Fruit fly (Drosophila melanogaster) whole organism, embryonic: Measurements from ENCODE around the gene CG5966.

Experiments
- BEAF-32 ChIP-seq: fragments of 200-800 bp; sonication (Bioruptor generic); optimal IDR thresholded peaks from 3 replicates; lab custom pipeline; 2017; ENCODE audit warnings: missing biosample characterization, missing genetic modification characterization, mild to moderate bottlenecking, moderate library complexity, missing genetic modification reagents
- CG10543 ChIP-seq: fragments of 200-800 bp; sonication (Bioruptor generic); optimal IDR thresholded peaks from 3 replicates; lab custom pipeline; 2017; ENCODE audit warnings: missing biosample characterization, mild to moderate bottlenecking, missing genetic modification characterization, moderate library complexity
- CG11085 ChIP-seq: fragments of 200-800 bp; sonication (Bioruptor generic); IDR thresholded peaks from 2 replicates; pipeline ENCODE4 v1.3.6; 2022; ENCODE audit warnings: missing biosample characterization, missing genetic modification characterization
- CG12769 ChIP-seq: fragments of 200-800 bp; sonication (Bioruptor generic); optimal IDR thresholded peaks from 2 replicates; lab custom pipeline; 2019; ENCODE audit warnings: missing biosample characterization, mild to moderate bottlenecking, missing genetic modification characterization, moderate library complexity
- CG15073 ChIP-seq: fragments of 200-800 bp; sonication (Bioruptor generic); optimal IDR thresholded peaks from 2 replicates; lab custom pipeline; 2016; ENCODE audit warnings: missing biosample characterization, missing genetic modification characterization
- CG15479 ChIP-seq: fragments of 200-800 bp; sonication (Bioruptor generic); optimal IDR thresholded peaks from 3 replicates; lab custom pipeline; 2019; ENCODE audit warnings: missing biosample characterization, mild to moderate bottlenecking, missing genetic modification characterization, moderate library complexity
- CG17361 ChIP-seq: fragments of 200-800 bp; sonication (Bioruptor generic); IDR thresholded peaks from 3 replicates; pipeline ENCODE4 v1.3.6; 2022; ENCODE audit warnings: missing biosample characterization, missing genetic modification characterization
- CG3163 ChIP-seq: fragments of 200-800 bp; sonication (Bioruptor generic); optimal IDR thresholded peaks from 3 replicates; lab custom pipeline; 2016; ENCODE audit warnings: missing biosample characterization, missing genetic modification characterization
- CG33213 ChIP-seq: fragments of 200-800 bp; sonication (Bioruptor generic); optimal IDR thresholded peaks from 3 replicates; lab custom pipeline; 2016; ENCODE audit warnings: missing biosample characterization, missing genetic modification characterization
- CG3726 ChIP-seq: fragments of 200-800 bp; sonication (Bioruptor generic); IDR thresholded peaks from 3 replicates; pipeline ENCODE4, ENCODE4 v1.3.6; 2022; ENCODE audit warnings: missing biosample characterization, missing genetic modification characterization
- CG4854 ChIP-seq: fragments of 200-800 bp; sonication (Bioruptor generic); optimal IDR thresholded peaks from 2 replicates; lab custom pipeline; 2016; ENCODE audit warnings: missing biosample characterization, missing genetic modification characterization, inconsistent platforms
- CG8388 ChIP-seq: fragments of 200-800 bp; sonication (Bioruptor generic); optimal IDR thresholded peaks from 2 replicates; lab custom pipeline; 2019; ENCODE audit warnings: missing biosample characterization, mild to moderate bottlenecking, missing genetic modification characterization, moderate library complexity
- CG8924 ChIP-seq: fragments of 200-800 bp; optimal IDR thresholded peaks from 3 replicates; lab custom pipeline; 2019; ENCODE audit warnings: missing biosample characterization, mild to moderate bottlenecking, missing genetic modification characterization, moderate library complexity
- CTCF ChIP-seq: fragments of 200-800 bp; sonication (Bioruptor generic); optimal IDR thresholded peaks from 2 replicates; lab custom pipeline; 2017; ENCODE audit warnings: missing biosample characterization, mild to moderate bottlenecking, missing genetic modification characterization, moderate library complexity
- D19A ChIP-seq: fragments of 200-800 bp; optimal IDR thresholded peaks from 3 replicates; lab custom pipeline; 2019; ENCODE audit warnings: missing biosample characterization, mild to moderate bottlenecking, missing genetic modification characterization, moderate library complexity
- Dp ChIP-seq: fragments of 200-800 bp; sonication (Bioruptor generic); optimal IDR thresholded peaks from 2 replicates; lab custom pipeline; 2018; ENCODE audit warnings: missing biosample characterization, mild to moderate bottlenecking, missing genetic modification characterization, moderate library complexity
- E2f1 ChIP-seq: fragments of 200-800 bp; sonication (Bioruptor generic); IDR thresholded peaks from 2 replicates; pipeline ENCODE4 v1.3.6; 2022; ENCODE audit warnings: missing biosample characterization, missing genetic modification characterization
- Fer3 ChIP-seq: fragments of 200-800 bp; sonication (Bioruptor generic); optimal IDR thresholded peaks from 2 replicates; lab custom pipeline; 2018; ENCODE audit warnings: missing biosample characterization, mild to moderate bottlenecking, missing genetic modification characterization, moderate library complexity
- Gsc ChIP-seq: fragments of 200-800 bp; sonication (Bioruptor generic); IDR thresholded peaks from 2 replicates; pipeline ENCODE4 v1.3.6; 2022; ENCODE audit warnings: missing biosample characterization, missing genetic modification characterization
- HHEX ChIP-seq: fragments of 200-800 bp; sonication (Bioruptor generic); optimal IDR thresholded peaks from 3 replicates; lab custom pipeline; 2017; ENCODE audit warnings: missing biosample characterization, mild to moderate bottlenecking, missing genetic modification characterization, missing genetic modification reagents
- Hand ChIP-seq: fragments of 200-800 bp; sonication (Bioruptor generic); optimal IDR thresholded peaks from 2 replicates; lab custom pipeline; 2017; ENCODE audit warnings: mild to moderate bottlenecking, missing biosample characterization, missing genetic modification reagents, missing genetic modification characterization
- HmgD ChIP-seq: fragments of 200-800 bp; sonication (Bioruptor generic); optimal IDR thresholded peaks from 3 replicates; lab custom pipeline; 2016; ENCODE audit warnings: missing biosample characterization, missing genetic modification characterization
- Hr78 ChIP-seq, 2 experiments: fragments of 200-800 bp in 1 of 2; fragments of >200 bp in 1 of 2; sonication (Bioruptor generic) in 1 of 2; optimal IDR thresholded peaks; 2 replicates each; lab custom pipeline; 2017 to 2019; ENCODE audit warnings: missing biosample characterization in 2 of 2, missing genetic modification characterization in 2 of 2, mild to moderate bottlenecking in 1 of 2, moderate library complexity in 1 of 2
- Med ChIP-seq: fragments of 200-800 bp; sonication (Bioruptor generic); peaks from one replicate; lab custom pipeline; 2016; ENCODE audit warnings: missing biosample characterization, missing genetic modification characterization, mild to moderate bottlenecking, inconsistent platforms, moderate library complexity
- Myb ChIP-seq: fragments of 200-800 bp; sonication (Bioruptor generic); optimal IDR thresholded peaks from 2 replicates; lab custom pipeline; 2016; ENCODE audit warnings: missing biosample characterization, missing genetic modification characterization
- Sox102F ChIP-seq: fragments of 200-800 bp; sonication (Bioruptor generic); optimal IDR thresholded peaks from 2 replicates; lab custom pipeline; 2018; ENCODE audit warnings: missing biosample characterization, mild to moderate bottlenecking, missing genetic modification characterization, moderate library complexity
- ab ChIP-seq: fragments of 200-800 bp; sonication (Bioruptor generic); optimal IDR thresholded peaks from 2 replicates; lab custom pipeline; 2016; ENCODE audit warnings: missing biosample characterization, missing genetic modification characterization
- bbx ChIP-seq: fragments of 200-800 bp; sonication (Bioruptor generic); IDR thresholded peaks from 2 replicates; pipeline ENCODE4 v1.3.6; 2022; ENCODE audit warnings: missing biosample characterization, missing genetic modification characterization; ENCODE audit not compliant: partially characterized antibody
- da ChIP-seq: fragments of 200-800 bp; sonication (Bioruptor generic); optimal IDR thresholded peaks from 2 replicates; lab custom pipeline; 2016; ENCODE audit warnings: missing biosample characterization, missing genetic modification characterization
- exex ChIP-seq: fragments of 200-800 bp; sonication (Bioruptor generic); optimal IDR thresholded peaks from 4 replicates; lab custom pipeline; 2018; ENCODE audit warnings: missing biosample characterization, mild to moderate bottlenecking, missing genetic modification characterization, moderate library complexity
- gfzf ChIP-seq: fragments of 200-800 bp; sonication (Bioruptor generic); optimal IDR thresholded peaks from 2 replicates; lab custom pipeline; 2016; ENCODE audit warnings: missing biosample characterization, mild to moderate bottlenecking, missing genetic modification characterization, moderate library complexity
- grn ChIP-seq: fragments of 200-800 bp; sonication (Bioruptor generic); optimal IDR thresholded peaks from 3 replicates; lab custom pipeline; 2017; ENCODE audit warnings: missing biosample characterization, missing genetic modification characterization
- her ChIP-seq: fragments of 200-800 bp; sonication (Bioruptor generic); optimal IDR thresholded peaks from 2 replicates; lab custom pipeline; 2016; ENCODE audit warnings: missing biosample characterization, missing genetic modification characterization
- insv ChIP-seq, 2 experiments: fragments of 200-800 bp; sonication (Bioruptor generic); optimal IDR thresholded peaks; 3 replicates each; lab custom pipeline; 2016 to 2018; ENCODE audit warnings: missing biosample characterization in 2 of 2, missing genetic modification characterization in 2 of 2
- nerfin-2 ChIP-seq: fragments of 200-800 bp; sonication (Bioruptor generic); IDR thresholded peaks from 2 replicates; pipeline ENCODE4 v1.3.6; 2022; ENCODE audit warnings: missing biosample characterization, missing genetic modification characterization; ENCODE audit not compliant: partially characterized antibody
- pan ChIP-seq, 4 experiments: fragments of >200 bp in 3 of 4; fragments of 200-800 bp in 1 of 4; sonication (Bioruptor generic) in 1 of 4; optimal IDR thresholded peaks in 3 of 4; IDR thresholded peaks in 1 of 4; 2 replicates each; pipeline versions ENCODE4 v1.3.6 to Lab custom; 2017 to 2022; ENCODE audit warnings: missing biosample characterization in 2 of 4, missing genetic modification characterization in 2 of 4, mixed read lengths in 1 of 4
- scrt ChIP-seq: fragments of 200-800 bp; sonication (Bioruptor generic); optimal IDR thresholded peaks from 2 replicates; lab custom pipeline; 2018; ENCODE audit warnings: missing biosample characterization, mild to moderate bottlenecking, missing genetic modification characterization, moderate library complexity
- sens ChIP-seq: fragments of 200-800 bp; sonication (Bioruptor generic); peaks from one replicate; lab custom pipeline; 2016; ENCODE audit warnings: missing biosample characterization, missing genetic modification characterization
- sima ChIP-seq: fragments of 200-800 bp; sonication (Bioruptor generic); optimal IDR thresholded peaks from 2 replicates; lab custom pipeline; 2016; ENCODE audit warnings: missing biosample characterization, missing genetic modification characterization
- stwl ChIP-seq: fragments of 200-800 bp; sonication (Bioruptor generic); optimal IDR thresholded peaks from 3 replicates; lab custom pipeline; 2018; ENCODE audit warnings: missing biosample characterization, mild to moderate bottlenecking, missing genetic modification characterization, moderate library complexity
- twi ChIP-seq: fragments of 200-800 bp; optimal IDR thresholded peaks from 2 replicates; lab custom pipeline; 2019; ENCODE audit warnings: missing biosample characterization, mild to moderate bottlenecking, missing genetic modification characterization, moderate library complexity
- unc-4 ChIP-seq: fragments of 200-800 bp; sonication (Bioruptor generic); IDR thresholded peaks from 2 replicates; pipeline ENCODE4 v1.3.6; 2022; ENCODE audit warnings: missing biosample characterization, missing genetic modification characterization; ENCODE audit not compliant: partially characterized antibody
- unpg ChIP-seq: fragments of 200-800 bp; sonication (Bioruptor generic); optimal IDR thresholded peaks from 3 replicates; lab custom pipeline; 2018; ENCODE audit warnings: missing biosample characterization, mild to moderate bottlenecking, missing genetic modification characterization, moderate library complexity

CG5966 gene

DNA sequence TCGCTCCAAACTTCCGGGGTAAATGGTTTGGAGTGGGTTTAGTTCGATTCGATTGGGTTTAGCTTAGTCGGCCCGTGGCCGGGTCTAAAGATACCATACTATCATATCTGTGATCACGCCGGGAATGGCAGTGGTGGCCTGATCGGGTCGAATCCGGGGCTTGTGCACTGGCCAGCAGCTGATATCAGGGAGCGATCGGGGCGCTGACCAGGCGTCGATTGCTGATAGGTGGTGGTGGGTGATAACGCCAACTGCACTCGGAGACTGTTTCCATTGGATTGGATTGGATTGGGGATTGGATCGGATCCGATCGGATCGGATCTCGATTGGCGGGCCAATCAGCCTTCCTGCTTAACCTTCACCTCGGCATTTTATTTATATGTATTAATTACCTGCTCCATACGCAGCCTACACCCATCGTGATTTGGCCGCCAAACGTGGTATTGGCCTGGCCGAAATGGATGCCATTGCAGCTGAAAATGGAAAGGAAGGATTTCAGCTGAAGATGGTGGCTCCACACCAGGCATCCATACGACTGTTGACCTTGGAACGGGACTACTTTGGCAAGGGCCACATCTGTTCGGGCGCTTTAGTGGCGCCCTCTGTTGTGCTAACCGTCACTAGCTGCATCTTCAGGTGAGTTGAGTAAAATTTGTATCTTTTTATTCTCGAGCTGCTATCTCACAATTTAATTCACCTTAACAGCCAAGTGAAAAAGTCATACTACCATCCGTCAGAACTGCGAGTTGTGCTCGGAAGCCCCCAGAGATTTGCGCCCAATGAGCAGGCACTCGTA, 31.7 kb upstream of the CG5966 start:
- TF ChIP-seq da (GFP tag; lab: Kevin White, UChicago) (no peak), Hr78 (GFP tag; optimal IDR thresholded peaks at IDR 0.05; lab: Kevin White, UChicago) (peak in 1 of 2 experiments; percentile 30), CG10543 (GFP tag; lab: Kevin White, UChicago) (no peak), CTCF (peak; percentile 78), CG15073 (no peak), bbx (GFP tag; lab: Robert Waterston, UW) (no peak), exex (peak; percentile 41), grn (peak; percentile 83)

- TF ChIP-seq CTCF, result peak; percentile 75
- TF ChIP-seq scrt (GFP tag; lab: Kevin White, UChicago), result no peak
- TF ChIP-seq CG17361 (GFP tag; lab: Robert Waterston, UW), result no peak
- TF ChIP-seq Med (GFP tag; lab: Kevin White, UChicago), result peak; percentile 5
- TF ChIP-seq Gsc (GFP tag; lab: Robert Waterston, UW), result no peak
- peak; percentile 80 for TF ChIP-seq CG8388 (GFP tag; lab: Kevin White, UChicago)
- peak; percentile 9 for TF ChIP-seq stwl
- peak; percentile 36 for TF ChIP-seq sens (GFP tag; lab: Kevin White, UChicago)
- peak; percentile 7 for TF ChIP-seq twi
- peak; percentile 50 for TF ChIP-seq CG12769 (tag; lab: Kevin White, UChicago)
- TF ChIP-seq, all 482 proteins: peak for 7
Observed at dm6 chrX:5964169-5964686, 24.4 kb upstream of the CG5966 start.

DNA sequence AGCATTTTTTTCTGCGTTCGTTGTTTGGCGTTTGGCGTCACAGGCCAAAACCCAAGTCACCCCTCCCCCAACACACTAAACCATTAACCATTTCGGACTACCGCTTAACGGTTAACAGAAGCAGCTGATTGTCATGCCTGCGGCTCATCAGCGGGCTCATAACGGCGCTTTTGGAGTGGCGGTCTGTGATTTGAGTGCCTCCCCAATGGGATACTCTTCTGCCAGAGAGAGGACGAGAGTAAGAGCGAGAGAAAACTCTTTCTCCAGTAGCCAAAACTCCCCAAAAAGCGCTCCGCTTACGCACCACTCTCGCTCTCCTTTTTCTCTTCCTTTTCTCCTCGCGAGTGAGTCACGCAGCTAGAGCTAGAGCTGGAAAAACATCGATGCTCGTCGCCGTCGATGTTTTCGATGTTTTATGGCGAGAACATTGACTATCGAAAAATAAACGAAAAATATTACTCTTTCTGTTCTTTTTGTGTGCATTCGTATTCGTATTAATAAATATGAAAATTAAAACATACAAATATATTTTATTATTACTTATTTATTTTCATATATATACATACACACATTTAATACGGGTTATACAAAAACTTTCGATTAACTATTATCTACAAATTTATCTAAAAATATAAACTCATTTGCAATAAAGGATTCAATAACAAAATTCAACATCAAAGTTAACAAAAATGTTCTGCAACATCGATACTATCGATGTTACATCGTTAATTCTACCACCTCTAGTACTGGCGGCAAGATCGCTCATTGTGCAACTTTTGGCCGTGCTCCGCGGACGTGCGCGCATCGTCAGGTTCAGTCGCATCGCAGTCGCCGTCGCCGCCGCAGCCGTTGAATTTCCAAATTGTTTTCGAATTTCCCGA, 22.8 kb upstream of the CG5966 start, which contains the start of gene Grip:
Gene Grip (plus strand): TSS at position 763 of the 881 bp plus-strand sequence.
- TF ChIP-seq Dp (GFP tag; lab: Kevin White, UChicago) (no peak), unc-4 (GFP tag; lab: Robert Waterston, UW) (peak; percentile 55; the same call in 1 of the 2 replicates), CG11085 (GFP tag; lab: Robert Waterston, UW) (no peak), HHEX (peak; percentile 17), pan (optimal IDR thresholded peaks at IDR 0.05; lab: Kevin White, UChicago) (no peak), pan (GFP tag; optimal IDR thresholded peaks at IDR 0.05 in 1 of 2, IDR thresholded peaks at IDR 0.05 in 1 of 2) (peak in 1 of 2 experiments; percentile 38), bbx (GFP tag; lab: Robert Waterston, UW) (peak; percentile 59), twi (peak; percentile 1), Sox102F (GFP tag; lab: Kevin White, UChicago) (peak; percentile 41), CG3726 (no peak), nerfin-2 (GFP tag; lab: Robert Waterston, UW) (no peak), Fer3 (tag; lab: Kevin White, UChicago) (no peak), BEAF-32 (GFP tag; lab: Kevin White, UChicago) (peak; percentile 68), CG33213 (no peak), sima (no peak), CG3163 (peak; percentile 72), CG4854 (GFP tag; lab: Kevin White, UChicago) (no peak), D19A (peak; percentile 41), HmgD (no peak), her (GFP tag; lab: Kevin White, UChicago) (peak; percentile 93), CG8924 (tag; lab: Kevin White, UChicago) (peak; percentile 51), E2f1 (no peak; the same call in 1 of the 2 replicates), insv (GFP tag; optimal IDR thresholded peaks at IDR 0.05; lab: Kevin White, UChicago) (no peak), unpg (no peak), CG15479 (GFP tag; lab: Kevin White, UChicago) (peak; percentile 13), Myb (GFP tag; lab: Kevin White, UChicago) (no peak), gfzf (GFP tag; lab: Kevin White, UChicago) (peak; percentile 15), Hand (GFP tag; lab: Kevin White, UChicago) (no peak), ab (GFP tag; lab: Kevin White, UChicago) (no peak)
